Worm (Caenorhabditis elegans) whole organism, L4 larva: ENCODE data around the gene kbp-2.

Experiments
- lin-39 ChIP-seq: fragments of 150-350 bp; optimal IDR thresholded peaks from 2 replicates; lab custom pipeline; 2014; ENCODE audit warnings: missing biosample characterization, missing genetic modification reagents, missing genetic modification characterization
- nhr-76 ChIP-seq: fragments of 150-350 bp; optimal IDR thresholded peaks from 2 replicates; lab custom pipeline; 2014; ENCODE audit warnings: missing biosample characterization, missing genetic modification characterization
- ztf-11 ChIP-seq: fragments of 150-350 bp; optimal IDR thresholded peaks from 2 replicates; lab custom pipeline; 2014; ENCODE audit warnings: missing biosample characterization, missing genetic modification characterization

DNA sequence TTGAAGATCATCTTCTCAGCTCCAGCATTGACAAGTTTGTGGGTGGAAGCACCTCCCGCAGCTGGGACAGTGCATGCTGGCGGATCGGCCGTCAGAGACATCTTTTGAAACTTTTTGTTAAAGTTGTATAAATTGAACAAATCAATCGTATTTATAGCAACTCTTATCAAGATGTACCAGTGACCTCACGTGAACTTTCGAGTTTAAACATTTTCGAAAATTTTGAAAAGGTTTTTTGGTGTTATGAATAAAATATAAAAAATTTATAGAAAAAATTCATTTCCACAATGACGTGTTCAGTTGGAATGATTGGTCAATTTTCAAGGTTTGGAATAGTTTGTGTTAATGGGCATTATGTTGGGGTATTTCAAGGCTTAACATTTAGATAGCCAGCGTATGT, 35.0 kb downstream of the kbp-2 start, which contains the start of the genes msd-4 and C35D10.3:
- no peak for TF ChIP-seq nhr-76 (tag; lab: Kevin White, UChicago)
- TF ChIP-seq lin-39 (tag; lab: Kevin White, UChicago), result no peak
- no peak for TF ChIP-seq ztf-11 (tag; lab: Kevin White, UChicago)
